Fruit fly (Drosophila melanogaster) whole organism, wandering third instar larva: ENCODE results near the gene CG1146.

ENCODE experiments used
- Mio ChIP-seq: sonication (Bioruptor generic); optimal IDR thresholded peaks from 2 replicates; lab custom pipeline; 2016; ENCODE audit warnings: missing biosample characterization, missing genetic modification characterization
- Myc ChIP-seq: fragments of >200 bp; optimal IDR thresholded peaks from 2 replicates; lab custom pipeline; 2017
- brk ChIP-seq: fragments of 200-800 bp; sonication (Bioruptor generic); optimal IDR thresholded peaks from 2 replicates; lab custom pipeline; 2016; ENCODE audit warnings: missing biosample characterization, mild to moderate bottlenecking, missing genetic modification characterization
- dsf ChIP-seq: sonication (Bioruptor generic); optimal IDR thresholded peaks from 2 replicates; lab custom pipeline; 2016; ENCODE audit warnings: missing biosample characterization, missing genetic modification characterization, borderline replicate concordance
- fru ChIP-seq: fragments of 200-800 bp; sonication (Bioruptor generic); optimal IDR thresholded peaks from 3 replicates; lab custom pipeline; 2016; ENCODE audit warnings: missing biosample characterization, mild to moderate bottlenecking, missing genetic modification characterization
- jim ChIP-seq: fragments of 175-275, 200-325 bp; sonication (Bioruptor generic); optimal IDR thresholded peaks from 2 replicates; lab custom pipeline; 2016; ENCODE audit warnings: missing biosample characterization, mild to moderate bottlenecking, missing genetic modification characterization
- rgr ChIP-seq: fragments of 200-800 bp; sonication (Bioruptor generic); optimal IDR thresholded peaks from 3 replicates; lab custom pipeline; 2016; ENCODE audit warnings: missing biosample characterization, mild to moderate bottlenecking, missing genetic modification characterization

DNA sequence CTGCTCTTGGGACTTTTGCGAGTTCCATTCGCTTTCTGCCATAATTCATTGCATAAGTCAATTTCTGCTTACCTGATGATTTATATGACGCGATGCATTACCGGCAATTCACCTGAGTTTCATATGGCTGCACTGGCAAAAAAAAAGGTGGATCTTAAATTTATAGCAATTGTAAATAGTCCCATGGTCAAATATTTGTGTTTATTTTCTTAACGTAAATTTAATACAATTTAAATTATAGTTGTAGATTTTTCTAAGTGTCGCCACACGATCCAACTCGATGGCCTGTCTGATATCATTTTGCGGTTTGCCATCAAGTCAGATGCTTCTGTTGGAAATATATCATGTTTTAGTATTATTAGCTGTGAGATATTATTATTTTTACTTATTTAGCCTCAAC, 7.1 kb upstream of the CG1146 start:
- TF ChIP-seq rgr, result no peak
- no peak for TF ChIP-seq Myc (lab: Kevin White, UChicago)
- no peak for TF ChIP-seq Mio
- no peak for TF ChIP-seq brk (GFP tag; lab: Kevin White, UChicago)
- TF ChIP-seq jim (GFP tag; lab: Kevin White, UChicago), result no peak
- no peak for TF ChIP-seq dsf (GFP tag; lab: Kevin White, UChicago)
- no peak for TF ChIP-seq fru (GFP tag; lab: Kevin White, UChicago)
